Worm (Caenorhabditis elegans): ENCODE data around the gene mpst-4.
A peak's percentile ranks its signal among the peaks of the same experiment; 100 is the strongest.

Gene mpst-4

DNA sequence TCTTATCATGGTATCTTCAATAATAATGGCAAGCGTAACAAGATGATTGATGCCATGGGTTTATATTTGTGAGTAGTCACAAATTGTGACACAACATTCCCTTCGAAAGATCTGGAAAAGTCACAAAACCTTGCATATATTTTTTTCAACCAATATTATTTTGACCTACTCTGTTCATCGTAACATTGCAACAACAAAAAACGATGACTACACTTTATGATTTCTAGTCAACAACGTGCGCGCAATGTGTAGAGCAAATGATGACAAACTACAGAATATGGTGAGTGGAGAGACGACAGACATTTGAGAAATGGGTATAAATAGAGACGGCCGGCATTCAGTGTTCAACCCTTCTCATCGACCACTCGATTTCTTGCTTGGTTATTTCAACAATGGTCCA lies 18.5 kb upstream of the mpst-4 start, which contains the start of gene gst-7:
Gene gst-7, plus strand, starts transcription at position 336 of the 400 bp plus-strand sequence.
- TF ChIP-seq R02D3.7 (tag; optimal IDR thresholded peaks at IDR 0.05): no peak
- no peak for TF ChIP-seq lin-11 (tag; optimal IDR thresholded peaks at IDR 0.05)
- peak; percentile 23 for TF ChIP-seq F13H6.1 (tag; optimal IDR thresholded peaks at IDR 0.05)
- no peak for TF ChIP-seq mab-5 (tag; optimal IDR thresholded peaks at IDR 0.05)
- no peak for TF ChIP-seq nhr-11 (tag; optimal IDR thresholded peaks at IDR 0.05)
- no peak for TF ChIP-seq ztf-4 (tag; optimal IDR thresholded peaks at IDR 0.05)
- TF ChIP-seq unc-39 (tag; optimal IDR thresholded peaks at IDR 0.05): no peak
- peak; percentile 26 for TF ChIP-seq nhr-129 (tag; optimal IDR thresholded peaks at IDR 0.05)
- TF ChIP-seq ceh-82 (tag; optimal IDR thresholded peaks at IDR 0.05): no peak
- TF ChIP-seq nhr-21 (tag; optimal IDR thresholded peaks at IDR 0.05): no peak
- no peak for TF ChIP-seq sem-4 (tag; optimal IDR thresholded peaks at IDR 0.05)
- no peak for TF ChIP-seq alr-1 (tag; optimal IDR thresholded peaks at IDR 0.05)
- peak; percentile 15 for TF ChIP-seq unc-55 (GFP tag; optimal IDR thresholded peaks at IDR 0.05)
- TF ChIP-seq nhr-12 (tag; optimal IDR thresholded peaks at IDR 0.05): no peak
- peak; percentile 75 for TF ChIP-seq sma-9 (GFP tag; optimal IDR thresholded peaks at IDR 0.05)
- TF ChIP-seq sma-9 (tag; optimal IDR thresholded peaks at IDR 0.05): no peak
- TF ChIP-seq lsy-2 (tag; optimal IDR thresholded peaks at IDR 0.05): no peak
- no peak for TF ChIP-seq ztf-1 (GFP tag; conservative IDR thresholded peaks at IDR 0.05)
- TF ChIP-seq peb-1 (tag; optimal IDR thresholded peaks at IDR 0.05): no peak
- no peak for TF ChIP-seq nhr-77 (tag; optimal IDR thresholded peaks at IDR 0.05)
- no peak for TF ChIP-seq ama-1 (optimal IDR thresholded peaks at IDR 0.05)
- no peak for TF ChIP-seq ztf-11 (tag; optimal IDR thresholded peaks at IDR 0.05)
- no peak for TF ChIP-seq mdl-1 (tag; optimal IDR thresholded peaks at IDR 0.05)
- no peak for TF ChIP-seq egl-27 (tag; optimal IDR thresholded peaks at IDR 0.05)
- no peak for TF ChIP-seq snpc-4 (tag; optimal IDR thresholded peaks at IDR 0.05)
- TF ChIP-seq skn-1 (tag; optimal IDR thresholded peaks at IDR 0.05): peak; percentile 94
- TF ChIP-seq fos-1 (tag; optimal IDR thresholded peaks at IDR 0.05): peak; percentile 64
- no peak for TF ChIP-seq nhr-6 (tag; optimal IDR thresholded peaks at IDR 0.05)
- TF ChIP-seq lin-39 (tag; optimal IDR thresholded peaks at IDR 0.05): no peak
- no peak for TF ChIP-seq ZK546.5 (tag; optimal IDR thresholded peaks at IDR 0.05)
- peak; percentile 6 for TF ChIP-seq gmeb-1 (tag; optimal IDR thresholded peaks at IDR 0.05)
- peak; percentile 21 for TF ChIP-seq crh-2 (tag; optimal IDR thresholded peaks at IDR 0.05)
- TF ChIP-seq ceh-16 (tag; optimal IDR thresholded peaks at IDR 0.05): no peak
- TF ChIP-seq elt-3 (tag; optimal IDR thresholded peaks at IDR 0.05): no peak
- TF ChIP-seq nhr-25 (tag; optimal IDR thresholded peaks at IDR 0.05): peak; percentile 62
- TF ChIP-seq Y55F3AM.14 (GFP tag; optimal IDR thresholded peaks at IDR 0.05): no peak
- TF ChIP-seq mbf-1 (tag; optimal IDR thresholded peaks at IDR 0.05): no peak
- TF ChIP-seq nhr-237 (tag; optimal IDR thresholded peaks at IDR 0.05): no peak
- TF ChIP-seq C34F6.9 (tag; optimal IDR thresholded peaks at IDR 0.05): peak; percentile 1
- no peak for TF ChIP-seq nhr-10 (tag; optimal IDR thresholded peaks at IDR 0.05)
- no peak for TF ChIP-seq nhr-23 (tag; optimal IDR thresholded peaks at IDR 0.05)
- no peak for TF ChIP-seq unc-62 (GFP tag; optimal IDR thresholded peaks at IDR 0.05)
- TF ChIP-seq sma-3 (GFP tag; optimal IDR thresholded peaks at IDR 0.05): peak; percentile 61
- TF ChIP-seq dmd-4 (tag; optimal IDR thresholded peaks at IDR 0.05): no peak
- no peak for TF ChIP-seq elt-1 (tag; optimal IDR thresholded peaks at IDR 0.05)
- TF ChIP-seq blmp-1 (tag; optimal IDR thresholded peaks at IDR 0.05; ENCODE audit: insufficient read depth): no peak
- TF ChIP-seq zag-1 (tag; optimal IDR thresholded peaks at IDR 0.05): no peak
- TF ChIP-seq lin-13 (GFP tag; optimal IDR thresholded peaks at IDR 0.05): no peak
- TF ChIP-seq aly-2 (tag; optimal IDR thresholded peaks at IDR 0.05): no peak

Data from whole organism, L2 larva.